Fruit fly (Drosophila melanogaster) whole organism, prepupa: ENCODE measurements around the gene Tlk.

Experiments
- Blimp-1 ChIP-seq: fragments of 200-800 bp; sonication (Bioruptor generic); optimal IDR thresholded peaks from 3 replicates; lab custom pipeline; 2017; ENCODE audit warnings: missing biosample characterization, missing genetic modification characterization, mild to moderate bottlenecking, moderate library complexity, missing genetic modification reagents
- CG10631 ChIP-seq: fragments of 200-800 bp; sonication (Bioruptor generic); optimal IDR thresholded peaks from 2 replicates; lab custom pipeline; 2016; ENCODE audit warnings: missing biosample characterization, missing genetic modification characterization
- CG10669 ChIP-seq: fragments of 200-800 bp; sonication (Bioruptor generic); optimal IDR thresholded peaks from 3 replicates; lab custom pipeline; 2018; ENCODE audit warnings: missing biosample characterization, mild to moderate bottlenecking, missing genetic modification characterization, moderate library complexity
- CG11294 ChIP-seq: fragments of 200-800 bp; sonication (Bioruptor generic); IDR thresholded peaks from 2 replicates; pipeline ENCODE4 v1.3.6; 2022; ENCODE audit warnings: missing biosample characterization, missing genetic modification characterization
- CG11902 ChIP-seq: fragments of 200-800 bp; sonication (Bioruptor generic); optimal IDR thresholded peaks from 3 replicates; lab custom pipeline; 2016; ENCODE audit warnings: missing biosample characterization, missing genetic modification characterization
- CG15336 ChIP-seq: fragments of 200-800 bp; sonication (Bioruptor generic); IDR thresholded peaks from 2 replicates; pipeline ENCODE4 v1.3.6; 2022; ENCODE audit warnings: missing biosample characterization, missing genetic modification characterization
- CG1621 ChIP-seq: fragments of 200-800 bp; sonication (Bioruptor generic); optimal IDR thresholded peaks from 3 replicates; lab custom pipeline; 2018; ENCODE audit warnings: missing biosample characterization, mild to moderate bottlenecking, missing genetic modification characterization
- CG16779 ChIP-seq: fragments of 200-800 bp; sonication (Bioruptor generic); optimal IDR thresholded peaks from 3 replicates; lab custom pipeline; 2017; ENCODE audit warnings: missing biosample characterization, mild to moderate bottlenecking, missing genetic modification characterization
- CG31627 ChIP-seq: fragments of 200-800 bp; sonication (Bioruptor generic); optimal IDR thresholded peaks from 3 replicates; lab custom pipeline; 2016; ENCODE audit warnings: missing biosample characterization, missing genetic modification characterization
- CG32006 ChIP-seq: fragments of 200-800 bp; sonication (Bioruptor generic); optimal IDR thresholded peaks from 3 replicates; lab custom pipeline; 2017; ENCODE audit warnings: missing biosample characterization, mild to moderate bottlenecking, missing genetic modification characterization
- CG34406 ChIP-seq: fragments of 200-800 bp; sonication (Bioruptor generic); optimal IDR thresholded peaks from 3 replicates; lab custom pipeline; 2016; ENCODE audit warnings: missing biosample characterization, missing genetic modification characterization
- CG6163 ChIP-seq: fragments of 200-800 bp; sonication (Bioruptor generic); IDR thresholded peaks from 3 replicates; pipeline ENCODE4 v1.3.6; 2022; ENCODE audit warnings: missing biosample characterization, missing genetic modification characterization
- CG6792 ChIP-seq: fragments of 200-800 bp; sonication (Bioruptor generic); optimal IDR thresholded peaks from 3 replicates; lab custom pipeline; 2016; ENCODE audit warnings: missing biosample characterization, missing genetic modification characterization
- CG6808 ChIP-seq: fragments of 200-800 bp; sonication (Bioruptor generic); optimal IDR thresholded peaks from 3 replicates; lab custom pipeline; 2017; ENCODE audit warnings: missing biosample characterization, missing genetic modification characterization, mild to moderate bottlenecking, moderate library complexity, missing genetic modification reagents
- CG7368 ChIP-seq: fragments of 200-800 bp; sonication (Bioruptor generic); optimal IDR thresholded peaks from 3 replicates; lab custom pipeline; 2016; ENCODE audit warnings: missing biosample characterization, missing genetic modification characterization
- CG8119 ChIP-seq: fragments of 200-800 bp; sonication (Bioruptor generic); IDR thresholded peaks from 3 replicates; pipeline ENCODE4 v1.3.6; 2022; ENCODE audit warnings: missing biosample characterization, missing genetic modification characterization
- CG8319 ChIP-seq: fragments of 200-800 bp; sonication (Bioruptor generic); optimal IDR thresholded peaks from 3 replicates; lab custom pipeline; 2016; ENCODE audit warnings: missing biosample characterization, missing genetic modification characterization
- CG9139 ChIP-seq: fragments of 200-800 bp; sonication (Bioruptor generic); optimal IDR thresholded peaks from 3 replicates; lab custom pipeline; 2017; ENCODE audit warnings: missing biosample characterization, mild to moderate bottlenecking, missing genetic modification characterization
- Eip75B ChIP-seq: fragments of 200-800 bp; sonication (Bioruptor generic); optimal IDR thresholded peaks from 3 replicates; lab custom pipeline; 2016; ENCODE audit warnings: missing biosample characterization, missing genetic modification characterization
- Eip78C ChIP-seq: fragments of 200-800 bp; sonication (Bioruptor generic); peaks from one replicate; lab custom pipeline; 2016; ENCODE audit warnings: missing biosample characterization, missing genetic modification characterization
- Eip93F ChIP-seq: fragments of 200-800 bp; sonication (Bioruptor generic); optimal IDR thresholded peaks from 2 replicates; lab custom pipeline; 2016; ENCODE audit warnings: missing biosample characterization, mild to moderate bottlenecking, missing genetic modification characterization
- Ets96B ChIP-seq: fragments of 200-800 bp; optimal IDR thresholded peaks from 2 replicates; lab custom pipeline; 2019; ENCODE audit warnings: missing biosample characterization, mild to moderate bottlenecking, missing genetic modification characterization, moderate library complexity
- Gug ChIP-seq: fragments of 200-800 bp; sonication (Bioruptor generic); IDR thresholded peaks from 2 replicates; pipeline ENCODE4 v1.3.6; 2022; ENCODE audit warnings: missing biosample characterization, missing genetic modification characterization
- Hr38 ChIP-seq: sonication (Bioruptor generic); optimal IDR thresholded peaks from 2 replicates; lab custom pipeline; 2016; ENCODE audit warnings: missing biosample characterization, missing genetic modification characterization
- Lpt ChIP-seq: fragments of 200-800 bp; sonication (Bioruptor generic); optimal IDR thresholded peaks from 3 replicates; lab custom pipeline; 2016; ENCODE audit warnings: missing biosample characterization, missing genetic modification characterization
- Met ChIP-seq: fragments of 200-800 bp; sonication (Bioruptor generic); optimal IDR thresholded peaks from 3 replicates; lab custom pipeline; 2016; ENCODE audit warnings: missing biosample characterization, missing genetic modification characterization
- Smox ChIP-seq: fragments of 200-800 bp; sonication (Bioruptor generic); optimal IDR thresholded peaks from 3 replicates; lab custom pipeline; 2016; ENCODE audit warnings: missing biosample characterization, missing genetic modification characterization
- Sox102F ChIP-seq: fragments of 200-800 bp; sonication (Bioruptor generic); optimal IDR thresholded peaks from 2 replicates; lab custom pipeline; 2016; ENCODE audit warnings: missing biosample characterization, mild to moderate bottlenecking, missing genetic modification characterization
- Sox14 ChIP-seq: fragments of 200-800 bp; sonication (Bioruptor generic); optimal IDR thresholded peaks from 3 replicates; lab custom pipeline; 2016; ENCODE audit warnings: missing biosample characterization, missing genetic modification characterization
- Sox15 ChIP-seq: fragments of 200-800 bp; sonication (Bioruptor generic); optimal IDR thresholded peaks from 3 replicates; lab custom pipeline; 2016; ENCODE audit warnings: missing biosample characterization, missing genetic modification characterization
- achi ChIP-seq: fragments of 200-800 bp; sonication (Bioruptor generic); optimal IDR thresholded peaks from 3 replicates; lab custom pipeline; 2016; ENCODE audit warnings: missing biosample characterization, missing genetic modification characterization
- acj6 ChIP-seq: fragments of 200-800 bp; sonication (Bioruptor generic); optimal IDR thresholded peaks from 3 replicates; lab custom pipeline; 2016; ENCODE audit warnings: missing biosample characterization, missing genetic modification characterization
- cyc ChIP-seq: fragments of 200-800 bp; sonication (Bioruptor generic); optimal IDR thresholded peaks from 3 replicates; lab custom pipeline; 2016; ENCODE audit warnings: missing biosample characterization, missing genetic modification characterization
- eg ChIP-seq: fragments of 200-800 bp; sonication (Bioruptor generic); IDR thresholded peaks from 3 replicates; pipeline ENCODE4 v1.3.6; 2022; ENCODE audit warnings: missing biosample characterization, missing genetic modification characterization
- esn ChIP-seq: fragments of 200-800 bp; sonication (Bioruptor generic); optimal IDR thresholded peaks from 2 replicates; lab custom pipeline; 2016; ENCODE audit warnings: missing biosample characterization, mild to moderate bottlenecking, missing genetic modification characterization, moderate library complexity
- fd59A ChIP-seq: fragments of 200-800 bp; sonication (Bioruptor generic); optimal IDR thresholded peaks from 2 replicates; lab custom pipeline; 2017; ENCODE audit warnings: missing biosample characterization, mild to moderate bottlenecking, missing genetic modification characterization, missing genetic modification reagents
- fd85E ChIP-seq: fragments of 200-800 bp; sonication (Bioruptor generic); optimal IDR thresholded peaks from 3 replicates; lab custom pipeline; 2016; ENCODE audit warnings: missing biosample characterization, missing genetic modification characterization
- lz ChIP-seq: fragments of 200-800 bp; sonication (Bioruptor generic); optimal IDR thresholded peaks from 3 replicates; lab custom pipeline; 2016; ENCODE audit warnings: missing biosample characterization, missing genetic modification characterization
- net ChIP-seq: fragments of 200-800 bp; sonication (Bioruptor generic); optimal IDR thresholded peaks from 3 replicates; lab custom pipeline; 2016; ENCODE audit warnings: missing biosample characterization, missing genetic modification characterization
- spab ChIP-seq: fragments of 200-800 bp; sonication (Bioruptor generic); optimal IDR thresholded peaks from 2 replicates; lab custom pipeline; 2017; ENCODE audit warnings: missing biosample characterization, mild to moderate bottlenecking, missing genetic modification characterization, missing genetic modification reagents
- ss ChIP-seq, 2 experiments: fragments of 200-800 bp; sonication (Bioruptor generic); optimal IDR thresholded peaks; 2 replicates in 1 of 2; 3 replicates in 1 of 2; lab custom pipeline; 2017 to 2018; ENCODE audit warnings: mild to moderate bottlenecking in 2 of 2, missing biosample characterization in 2 of 2, missing genetic modification characterization in 2 of 2, moderate library complexity in 1 of 2
- svp ChIP-seq: fragments of 200-800 bp; sonication (Bioruptor generic); peaks from one replicate; lab custom pipeline; 2016; ENCODE audit warnings: missing biosample characterization, missing genetic modification characterization
- vri ChIP-seq: fragments of 200-800 bp; sonication (Bioruptor generic); optimal IDR thresholded peaks from 3 replicates; lab custom pipeline; 2016; ENCODE audit warnings: missing biosample characterization, mild to moderate bottlenecking, missing genetic modification characterization

Tlk gene

DNA sequence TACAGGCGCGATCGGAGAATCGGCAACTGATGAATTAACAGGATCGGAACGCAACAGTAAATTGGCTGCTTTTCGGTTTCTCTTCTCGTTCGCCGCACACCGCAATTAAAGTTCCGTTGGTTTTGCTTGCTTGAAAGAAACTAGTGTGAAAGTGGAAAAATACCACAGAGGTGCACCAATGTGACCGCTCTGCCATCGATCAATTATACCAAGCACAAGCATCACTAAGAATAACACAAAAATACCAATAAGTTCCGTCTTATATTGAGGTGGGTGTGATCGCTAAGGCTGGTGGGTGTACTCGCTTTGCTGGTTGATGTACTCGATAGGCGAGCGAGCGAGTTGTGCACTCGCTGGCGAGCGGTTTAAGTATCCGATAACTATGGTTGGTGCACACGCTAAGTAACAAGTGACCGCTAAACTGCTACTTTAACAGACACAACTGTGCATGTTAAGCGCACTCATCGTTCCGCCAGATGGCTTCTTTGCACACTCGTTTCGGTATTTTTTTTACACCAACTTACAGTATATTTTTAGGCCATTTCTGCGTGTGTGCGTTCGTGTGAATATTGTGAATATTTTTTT is at the start of gene Tlk, which contains the start of gene Rala:
Gene Tlk, plus strand, starts transcription at position 528 of the 585 bp plus-strand sequence.
Gene Rala, minus strand, starts transcription at position 156 of the 585 bp plus-strand sequence.
- TF ChIP-seq CG6808 (GFP tag; lab: Kevin White, UChicago) (no peak), Smox (no peak), Sox15 (GFP tag; lab: Kevin White, UChicago) (no peak), CG1621 (peak; percentile 7), esn (no peak), Blimp-1 (GFP tag; lab: Kevin White, UChicago) (peak; percentile 8), eg (peak; percentile 52; the same call in 2 of the 3 replicates), CG15336 (GFP tag; lab: Robert Waterston, UW) (peak; percentile 13; the same call in 1 of the 2 replicates), CG11902 (GFP tag; lab: Kevin White, UChicago) (no peak), net (GFP tag; lab: Kevin White, UChicago) (peak; percentile 8), CG9139 (no peak), Gug (GFP tag; lab: Robert Waterston, UW) (no peak), svp (GFP tag; lab: Kevin White, UChicago) (peak; percentile 57), Sox102F (peak; percentile 27), CG11294 (GFP tag; lab: Robert Waterston, UW) (no peak), CG34406 (no peak), CG32006 (GFP tag; lab: Kevin White, UChicago) (no peak), ss (GFP tag; optimal IDR thresholded peaks at IDR 0.05; lab: Kevin White, UChicago) (peak in 1 of 2 experiments; percentile 6), Hr38 (no peak), CG31627 (GFP tag; lab: Kevin White, UChicago) (no peak), fd85E (no peak), CG16779 (tag; lab: Kevin White, UChicago) (peak; percentile 8), Sox14 (no peak), Lpt (GFP tag; lab: Kevin White, UChicago) (no peak), lz (no peak), CG6163 (GFP tag; lab: Robert Waterston, UW) (no peak), spab (GFP tag; lab: Kevin White, UChicago) (no peak), vri (GFP tag; lab: Kevin White, UChicago) (no peak), CG10631 (no peak), cyc (GFP tag; lab: Kevin White, UChicago) (no peak), Ets96B (no peak), CG8319 (GFP tag; lab: Kevin White, UChicago) (no peak), Met (no peak), Eip75B (GFP tag; lab: Kevin White, UChicago) (no peak), CG6792 (GFP tag; lab: Kevin White, UChicago) (no peak), Eip78C (GFP tag; lab: Kevin White, UChicago) (peak; percentile 45), CG8119 (0 out of 3 replicates have a peak, but pooled peaks have one; percentile 13), Eip93F (no peak), acj6 (GFP tag; lab: Kevin White, UChicago) (no peak), fd59A (GFP tag; lab: Kevin White, UChicago) (no peak), CG10669 (GFP tag; lab: Kevin White, UChicago) (no peak), CG7368 (no peak), achi (GFP tag; lab: Kevin White, UChicago) (no peak)
